Worm (Caenorhabditis elegans) whole organism, mixed stage, embryonic: ENCODE data around the gene Y67D8A.2.

ENCODE experiments used
- M03D4.4 ChIP-seq: sonication (generic microtip); optimal IDR thresholded peaks from 2 replicates; lab custom pipeline; 2017; ENCODE audit warnings: mild to moderate bottlenecking, missing genetic modification characterization, missing compliant biosample characterization
- blmp-1 ChIP-seq: fragments of 150-350 bp; optimal IDR thresholded peaks from 2 replicates; lab custom pipeline; 2014; ENCODE audit warnings: missing biosample characterization, missing genetic modification characterization
- ceh-83 ChIP-seq: fragments of 200-800 bp; sonication (Bioruptor generic); optimal IDR thresholded peaks from 2 replicates; lab custom pipeline; 2018; ENCODE audit warnings: mild to moderate bottlenecking, missing genetic modification characterization, missing compliant biosample characterization
- elt-1 ChIP-seq: sonication (generic microtip); optimal IDR thresholded peaks from 2 replicates; lab custom pipeline; 2017; ENCODE audit warnings: missing genetic modification characterization, mild to moderate bottlenecking, missing compliant biosample characterization, antibody characterized with exemption, moderate library complexity, borderline replicate concordance; ENCODE audit not compliant: insufficient read depth
- mep-1 ChIP-seq: fragments of 150-350 bp; optimal IDR thresholded peaks from 2 replicates; lab custom pipeline; 2017; ENCODE audit warnings: missing biosample characterization, missing genetic modification reagents, missing genetic modification characterization, inconsistent platforms
- nhr-237 ChIP-seq: fragments of 150-350 bp; optimal IDR thresholded peaks from 2 replicates; lab custom pipeline; 2014; ENCODE audit warnings: missing biosample characterization, missing genetic modification characterization
- nhr-28 ChIP-seq: fragments of 150-350 bp; optimal IDR thresholded peaks from 2 replicates; lab custom pipeline; 2014; ENCODE audit warnings: missing biosample characterization, missing genetic modification characterization
- nhr-76 ChIP-seq: sonication (generic microtip); optimal IDR thresholded peaks from 2 replicates; lab custom pipeline; 2017; ENCODE audit warnings: missing biosample characterization, missing genetic modification characterization
- snpc-4 ChIP-seq: fragments of 150-350 bp; optimal IDR thresholded peaks from 2 replicates; lab custom pipeline; 2014; ENCODE audit warnings: missing biosample characterization, missing genetic modification characterization
- ztf-11 ChIP-seq: fragments of 150-350 bp; optimal IDR thresholded peaks from 2 replicates; lab custom pipeline; 2014; ENCODE audit warnings: missing biosample characterization, missing genetic modification characterization

DNA sequence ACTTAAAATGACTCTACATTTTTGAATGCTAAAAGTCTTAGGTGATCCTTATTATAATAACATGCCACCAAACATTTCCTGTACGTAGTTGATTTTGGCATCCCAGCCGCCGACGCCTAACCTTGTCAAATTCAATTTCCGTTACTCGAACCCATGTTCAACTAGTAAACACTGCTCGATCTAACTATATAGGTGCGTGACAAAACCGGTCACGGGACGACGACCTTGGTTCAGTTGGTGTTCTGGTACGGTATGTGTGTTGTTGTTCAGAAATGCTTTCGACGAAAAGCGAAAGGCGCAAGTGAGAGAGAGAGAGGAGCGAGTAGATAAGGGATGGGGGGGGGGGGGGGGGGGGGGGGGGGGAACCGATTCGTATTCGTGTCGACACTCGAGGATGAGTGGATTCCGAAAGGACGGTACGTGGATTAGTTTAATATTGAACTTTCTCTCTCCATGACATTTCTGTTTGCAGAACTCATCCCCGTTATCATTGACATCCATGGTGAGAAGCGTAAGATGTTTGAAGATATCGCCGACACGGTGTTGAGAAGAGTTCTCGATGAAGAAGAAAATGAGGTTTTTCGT is 69.8 kb downstream of the Y67D8A.2 start, which contains the start of gene W08E12.8:
- TF ChIP-seq elt-1 (tag; lab: Kevin White, UChicago) (no peak), ztf-11 (tag; lab: Kevin White, UChicago) (no peak), mep-1 (tag; lab: Kevin White, UChicago) (no peak), blmp-1 (no peak), ceh-83 (GFP tag; lab: Kevin White, UChicago) (no peak), M03D4.4 (tag; lab: Kevin White, UChicago) (no peak), nhr-28 (tag; lab: Kevin White, UChicago) (no peak), nhr-76 (tag; lab: Kevin White, UChicago) (no peak), snpc-4 (tag; lab: Kevin White, UChicago) (no peak), nhr-237 (no peak)
